Fruit fly (Drosophila melanogaster) whole organism, wandering third instar larva: ENCODE data around the gene Aldh.

Source experiments
- Hr78 ChIP-seq: fragments of >200 bp; optimal IDR thresholded peaks from 2 replicates; lab custom pipeline; 2017; ENCODE audit warnings: missing biosample characterization, missing genetic modification characterization
- br ChIP-seq: fragments of 200-800 bp; sonication (Bioruptor generic); optimal IDR thresholded peaks from 2 replicates; lab custom pipeline; 2016; ENCODE audit warnings: missing biosample characterization, missing genetic modification characterization
- pan ChIP-seq: fragments of >200 bp; optimal IDR thresholded peaks from 2 replicates; lab custom pipeline; 2017
- psq ChIP-seq: fragments of 200-800 bp; sonication (Bioruptor generic); optimal IDR thresholded peaks from 3 replicates; lab custom pipeline; 2017; ENCODE audit warnings: missing biosample characterization, mild to moderate bottlenecking, missing genetic modification characterization, moderate library complexity

DNA sequence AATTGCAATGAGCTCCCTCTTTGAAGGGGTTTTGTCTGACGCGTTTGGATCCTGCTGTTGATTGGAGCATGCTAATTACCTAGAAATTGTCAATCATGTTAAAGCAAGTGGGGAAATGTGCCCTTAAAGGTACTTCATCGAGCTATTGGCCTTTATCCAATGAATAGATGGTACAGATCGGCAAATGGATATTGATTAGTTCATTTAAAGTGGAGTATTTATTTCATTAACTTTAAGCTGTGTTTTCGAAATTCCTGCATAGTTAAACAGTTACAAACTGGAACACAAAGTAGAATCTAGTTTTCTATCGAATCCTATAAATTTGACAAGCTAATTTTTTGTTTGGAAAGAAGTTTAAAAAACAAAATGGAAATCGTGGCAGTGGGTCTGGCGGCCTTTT, 19.8 kb upstream of the Aldh start, which contains the start of gene CG34181:
- TF ChIP-seq psq (GFP tag; lab: Kevin White, UChicago) (no peak), pan (lab: Kevin White, UChicago) (no peak), br (GFP tag; lab: Kevin White, UChicago) (no peak), Hr78 (no peak)
